Fruit fly (Drosophila melanogaster) whole organism, prepupa: ENCODE results near the gene Btk.
A peak's percentile ranks its signal among the peaks of the same experiment; 100 is the strongest.

Experiments
- CG10631 ChIP-seq: fragments of 200-800 bp; sonication (Bioruptor generic); optimal IDR thresholded peaks from 2 replicates; lab custom pipeline; 2016; ENCODE audit warnings: missing biosample characterization, missing genetic modification characterization
- CG10669 ChIP-seq: fragments of 200-800 bp; sonication (Bioruptor generic); optimal IDR thresholded peaks from 3 replicates; lab custom pipeline; 2018; ENCODE audit warnings: missing biosample characterization, mild to moderate bottlenecking, missing genetic modification characterization, moderate library complexity
- CG11294 ChIP-seq: fragments of 200-800 bp; sonication (Bioruptor generic); IDR thresholded peaks from 2 replicates; pipeline ENCODE4 v1.3.6; 2022; ENCODE audit warnings: missing biosample characterization, missing genetic modification characterization
- CG11762 ChIP-seq: fragments of 200-800 bp; sonication (Bioruptor generic); optimal IDR thresholded peaks from 3 replicates; lab custom pipeline; 2016; ENCODE audit warnings: missing biosample characterization, missing genetic modification characterization; ENCODE audit not compliant: insufficient read depth
- CG15336 ChIP-seq: fragments of 200-800 bp; sonication (Bioruptor generic); IDR thresholded peaks from 2 replicates; pipeline ENCODE4 v1.3.6; 2022; ENCODE audit warnings: missing biosample characterization, missing genetic modification characterization
- CG1621 ChIP-seq: fragments of 200-800 bp; sonication (Bioruptor generic); optimal IDR thresholded peaks from 3 replicates; lab custom pipeline; 2018; ENCODE audit warnings: missing biosample characterization, mild to moderate bottlenecking, missing genetic modification characterization
- CG3032 ChIP-seq: fragments of 200-800 bp; optimal IDR thresholded peaks from 2 replicates; lab custom pipeline; 2019; ENCODE audit warnings: missing biosample characterization, mild to moderate bottlenecking, missing genetic modification characterization, moderate library complexity
- CG32006 ChIP-seq: fragments of 200-800 bp; sonication (Bioruptor generic); optimal IDR thresholded peaks from 3 replicates; lab custom pipeline; 2017; ENCODE audit warnings: missing biosample characterization, mild to moderate bottlenecking, missing genetic modification characterization
- CG34406 ChIP-seq: fragments of 200-800 bp; sonication (Bioruptor generic); optimal IDR thresholded peaks from 3 replicates; lab custom pipeline; 2016; ENCODE audit warnings: missing biosample characterization, missing genetic modification characterization
- CG3919 ChIP-seq: fragments of 200-800 bp; sonication (Bioruptor generic); optimal IDR thresholded peaks from 3 replicates; lab custom pipeline; 2016; ENCODE audit warnings: missing biosample characterization, missing genetic modification characterization
- CG6163 ChIP-seq: fragments of 200-800 bp; sonication (Bioruptor generic); IDR thresholded peaks from 3 replicates; pipeline ENCODE4 v1.3.6; 2022; ENCODE audit warnings: missing biosample characterization, missing genetic modification characterization
- CG6276 ChIP-seq: fragments of 200-800 bp; sonication (Bioruptor generic); optimal IDR thresholded peaks from 2 replicates; lab custom pipeline; 2017; ENCODE audit warnings: missing biosample characterization, mild to moderate bottlenecking, missing genetic modification characterization
- CG6792 ChIP-seq: fragments of 200-800 bp; sonication (Bioruptor generic); optimal IDR thresholded peaks from 3 replicates; lab custom pipeline; 2016; ENCODE audit warnings: missing biosample characterization, missing genetic modification characterization
- CG6808 ChIP-seq: fragments of 200-800 bp; sonication (Bioruptor generic); optimal IDR thresholded peaks from 3 replicates; lab custom pipeline; 2017; ENCODE audit warnings: missing biosample characterization, missing genetic modification characterization, mild to moderate bottlenecking, moderate library complexity, missing genetic modification reagents
- CG7368 ChIP-seq: fragments of 200-800 bp; sonication (Bioruptor generic); optimal IDR thresholded peaks from 3 replicates; lab custom pipeline; 2016; ENCODE audit warnings: missing biosample characterization, missing genetic modification characterization
- CG8319 ChIP-seq: fragments of 200-800 bp; sonication (Bioruptor generic); optimal IDR thresholded peaks from 3 replicates; lab custom pipeline; 2016; ENCODE audit warnings: missing biosample characterization, missing genetic modification characterization
- CG8632 ChIP-seq: fragments of 200-800 bp; sonication (Bioruptor generic); optimal IDR thresholded peaks from 3 replicates; lab custom pipeline; 2016; ENCODE audit warnings: missing biosample characterization, missing genetic modification characterization
- Eip75B ChIP-seq: fragments of 200-800 bp; sonication (Bioruptor generic); optimal IDR thresholded peaks from 3 replicates; lab custom pipeline; 2016; ENCODE audit warnings: missing biosample characterization, missing genetic modification characterization
- Eip78C ChIP-seq: fragments of 200-800 bp; sonication (Bioruptor generic); peaks from one replicate; lab custom pipeline; 2016; ENCODE audit warnings: missing biosample characterization, missing genetic modification characterization
- Eip93F ChIP-seq: fragments of 200-800 bp; sonication (Bioruptor generic); optimal IDR thresholded peaks from 2 replicates; lab custom pipeline; 2016; ENCODE audit warnings: missing biosample characterization, mild to moderate bottlenecking, missing genetic modification characterization
- Ets21C ChIP-seq: fragments of 200-800 bp; sonication (Bioruptor generic); optimal IDR thresholded peaks from 3 replicates; lab custom pipeline; 2016; ENCODE audit warnings: missing biosample characterization, missing genetic modification characterization
- Ets96B ChIP-seq: fragments of 200-800 bp; optimal IDR thresholded peaks from 2 replicates; lab custom pipeline; 2019; ENCODE audit warnings: missing biosample characterization, mild to moderate bottlenecking, missing genetic modification characterization, moderate library complexity
- Gug ChIP-seq: fragments of 200-800 bp; sonication (Bioruptor generic); IDR thresholded peaks from 2 replicates; pipeline ENCODE4 v1.3.6; 2022; ENCODE audit warnings: missing biosample characterization, missing genetic modification characterization
- Hr38 ChIP-seq: sonication (Bioruptor generic); optimal IDR thresholded peaks from 2 replicates; lab custom pipeline; 2016; ENCODE audit warnings: missing biosample characterization, missing genetic modification characterization
- Hr39 ChIP-seq: fragments of 200-800 bp; sonication (Bioruptor generic); optimal IDR thresholded peaks from 2 replicates; lab custom pipeline; 2016; ENCODE audit warnings: missing biosample characterization, missing genetic modification characterization
- Met ChIP-seq: fragments of 200-800 bp; sonication (Bioruptor generic); optimal IDR thresholded peaks from 3 replicates; lab custom pipeline; 2016; ENCODE audit warnings: missing biosample characterization, missing genetic modification characterization
- OdsH ChIP-seq: fragments of 200-800 bp; sonication (Bioruptor generic); optimal IDR thresholded peaks from 3 replicates; lab custom pipeline; 2016; ENCODE audit warnings: missing biosample characterization, missing genetic modification characterization
- Sox14 ChIP-seq: fragments of 200-800 bp; sonication (Bioruptor generic); optimal IDR thresholded peaks from 3 replicates; lab custom pipeline; 2016; ENCODE audit warnings: missing biosample characterization, missing genetic modification characterization
- Sox15 ChIP-seq: fragments of 200-800 bp; sonication (Bioruptor generic); optimal IDR thresholded peaks from 3 replicates; lab custom pipeline; 2016; ENCODE audit warnings: missing biosample characterization, missing genetic modification characterization
- achi ChIP-seq: fragments of 200-800 bp; sonication (Bioruptor generic); optimal IDR thresholded peaks from 3 replicates; lab custom pipeline; 2016; ENCODE audit warnings: missing biosample characterization, missing genetic modification characterization
- cyc ChIP-seq: fragments of 200-800 bp; sonication (Bioruptor generic); optimal IDR thresholded peaks from 3 replicates; lab custom pipeline; 2016; ENCODE audit warnings: missing biosample characterization, missing genetic modification characterization
- dac ChIP-seq: fragments of 200-800 bp; sonication (Bioruptor generic); optimal IDR thresholded peaks from 2 replicates; lab custom pipeline; 2017; ENCODE audit warnings: missing biosample characterization, mild to moderate bottlenecking, missing genetic modification characterization
- dsx ChIP-seq: fragments of 200-800 bp; optimal IDR thresholded peaks from 3 replicates; lab custom pipeline; 2019; ENCODE audit warnings: missing biosample characterization, mild to moderate bottlenecking, missing genetic modification characterization, moderate library complexity; ENCODE audit not compliant: poor library complexity, severe bottlenecking
- fd85E ChIP-seq: fragments of 200-800 bp; sonication (Bioruptor generic); optimal IDR thresholded peaks from 3 replicates; lab custom pipeline; 2016; ENCODE audit warnings: missing biosample characterization, missing genetic modification characterization
- fkh ChIP-seq: fragments of 200-800 bp; sonication (Bioruptor generic); optimal IDR thresholded peaks from 3 replicates; lab custom pipeline; 2017; ENCODE audit warnings: missing biosample characterization, mild to moderate bottlenecking, missing genetic modification characterization, moderate library complexity
- net ChIP-seq: fragments of 200-800 bp; sonication (Bioruptor generic); optimal IDR thresholded peaks from 3 replicates; lab custom pipeline; 2016; ENCODE audit warnings: missing biosample characterization, missing genetic modification characterization
- pdm3 ChIP-seq: fragments of 200-800 bp; sonication (Bioruptor generic); optimal IDR thresholded peaks from 3 replicates; lab custom pipeline; 2016; ENCODE audit warnings: missing biosample characterization, missing genetic modification characterization
- salr ChIP-seq, 2 experiments: fragments of 200-800 bp; sonication (Bioruptor generic); optimal IDR thresholded peaks; 3 replicates each; lab custom pipeline; 2016 to 2018; ENCODE audit warnings: missing biosample characterization in 2 of 2, missing genetic modification characterization in 2 of 2, mild to moderate bottlenecking in 1 of 2
- spab ChIP-seq: fragments of 200-800 bp; sonication (Bioruptor generic); optimal IDR thresholded peaks from 2 replicates; lab custom pipeline; 2017; ENCODE audit warnings: missing biosample characterization, mild to moderate bottlenecking, missing genetic modification characterization, missing genetic modification reagents
- svp ChIP-seq: fragments of 200-800 bp; sonication (Bioruptor generic); peaks from one replicate; lab custom pipeline; 2016; ENCODE audit warnings: missing biosample characterization, missing genetic modification characterization
- topi ChIP-seq: fragments of 200-800 bp; sonication (Bioruptor generic); optimal IDR thresholded peaks from 3 replicates; lab custom pipeline; 2016; ENCODE audit warnings: missing biosample characterization, missing genetic modification characterization
- vri ChIP-seq: fragments of 200-800 bp; sonication (Bioruptor generic); optimal IDR thresholded peaks from 3 replicates; lab custom pipeline; 2016; ENCODE audit warnings: missing biosample characterization, mild to moderate bottlenecking, missing genetic modification characterization

Gene Btk

dm6 chr2L:8339751-8340349 is 39.0 kb upstream of the Btk start:
- TF ChIP-seq salr (GFP tag; optimal IDR thresholded peaks at IDR 0.05; lab: Kevin White, UChicago) (no peak), CG1621 (tag; lab: Kevin White, UChicago) (no peak), CG8632 (GFP tag; lab: Kevin White, UChicago) (no peak), Sox14 (GFP tag; lab: Kevin White, UChicago) (no peak), dsx (GFP tag; lab: Kevin White, UChicago) (no peak), CG7368 (GFP tag; lab: Kevin White, UChicago) (no peak), Met (no peak), CG11762 (GFP tag; lab: Kevin White, UChicago) (no peak), CG10631 (GFP tag; lab: Kevin White, UChicago) (no peak), fd85E (GFP tag; lab: Kevin White, UChicago) (no peak), CG8319 (GFP tag; lab: Kevin White, UChicago) (no peak), CG6276 (GFP tag; lab: Kevin White, UChicago) (no peak), Sox15 (GFP tag; lab: Kevin White, UChicago) (no peak), CG32006 (GFP tag; lab: Kevin White, UChicago) (no peak)
- TF ChIP-seq, all 60 proteins: peak for 0

dm6 chr2L:8338039-8338438 is 37.2 kb upstream of the Btk start, which contains the start of gene witty:
TSS of gene witty (plus strand) at chr2L:8338287.
- TF ChIP-seq CG10669 (no peak), CG15336 (no peak), CG34406 (GFP tag; lab: Kevin White, UChicago) (no peak), cyc (no peak)

dm6 chr2L:8334705-8335104 is 33.8 kb upstream of the Btk start:
- TF ChIP-seq fd85E (GFP tag; lab: Kevin White, UChicago) = no peak
- 0 out of 3 replicates have a peak, but pooled peaks have one; percentile 23 for TF ChIP-seq CG6163 (GFP tag; lab: Robert Waterston, UW)
- TF ChIP-seq dsx (GFP tag; lab: Kevin White, UChicago) = no peak
- peak; percentile 7 for TF ChIP-seq achi (GFP tag; lab: Kevin White, UChicago)
- no peak for TF ChIP-seq topi (GFP tag; lab: Kevin White, UChicago)
- no peak for TF ChIP-seq Ets96B
- peak; percentile 6 for TF ChIP-seq CG3919 (GFP tag; lab: Kevin White, UChicago)
- peak; percentile 73 for TF ChIP-seq Eip78C (GFP tag; lab: Kevin White, UChicago)
- TF ChIP-seq OdsH (GFP tag; lab: Kevin White, UChicago) = peak; percentile 15
- TF ChIP-seq CG8319 (GFP tag; lab: Kevin White, UChicago) = no peak

- no peak for TF ChIP-seq Ets21C (GFP tag; lab: Kevin White, UChicago)
- TF ChIP-seq Eip93F (GFP tag; lab: Kevin White, UChicago) = no peak
- no peak for TF ChIP-seq vri (GFP tag; lab: Kevin White, UChicago)
- TF ChIP-seq Met = no peak
- TF ChIP-seq CG6276 (GFP tag; lab: Kevin White, UChicago) = no peak
- no peak for TF ChIP-seq pdm3
- TF ChIP-seq Hr39 (GFP tag; lab: Kevin White, UChicago) = no peak
These were observed 32.7 kb upstream of the Btk start for dm6 chr2L:8333624-8334023.

- TF ChIP-seq Eip75B = no peak
- TF ChIP-seq spab (GFP tag; lab: Kevin White, UChicago) = no peak
- no peak for TF ChIP-seq CG10669
- TF ChIP-seq CG11294 (GFP tag; lab: Robert Waterston, UW) = no peak
- no peak for TF ChIP-seq CG6808 (GFP tag; lab: Kevin White, UChicago)
- TF ChIP-seq vri (GFP tag; lab: Kevin White, UChicago) = no peak
- TF ChIP-seq CG3032 = no peak
- no peak for TF ChIP-seq CG11762 (GFP tag; lab: Kevin White, UChicago)
- no peak for TF ChIP-seq CG6792
- no peak for TF ChIP-seq Ets96B
- TF ChIP-seq CG10631 (GFP tag; lab: Kevin White, UChicago) = no peak
- TF ChIP-seq Hr38 (GFP tag; lab: Kevin White, UChicago) = no peak
- no peak for TF ChIP-seq svp (GFP tag; lab: Kevin White, UChicago)
- TF ChIP-seq Gug (GFP tag; lab: Robert Waterston, UW) = no peak
- no peak for TF ChIP-seq CG6276 (GFP tag; lab: Kevin White, UChicago)
- TF ChIP-seq dac (GFP tag; lab: Kevin White, UChicago) = no peak
- TF ChIP-seq fkh = no peak
- no peak for TF ChIP-seq net (GFP tag; lab: Kevin White, UChicago)
- TF ChIP-seq, all 60 proteins: peak for 0
These were observed 32.3 kb upstream of the Btk start for dm6 chr2L:8333185-8333584.
